Worm (Caenorhabditis elegans) whole organism, midembryonic: Measurements from ENCODE around the gene Y56A3A.33.

Experiments
- T22C8.4 ChIP-seq: fragments of 200-800 bp; sonication (Bioruptor generic); IDR thresholded peaks from 2 replicates; pipeline ENCODE4 v1.3.6; 2022; ENCODE audit warnings: missing genetic modification characterization, missing compliant biosample characterization
- cog-1 ChIP-seq: sonication (generic microtip); optimal IDR thresholded peaks from 2 replicates; lab custom pipeline; 2016; ENCODE audit warnings: missing genetic modification characterization, missing compliant biosample characterization
- flt-1 ChIP-seq: fragments of 200-800 bp; sonication (Bioruptor generic); IDR thresholded peaks from 2 replicates; pipeline ENCODE4 v1.3.6; 2022; ENCODE audit warnings: missing genetic modification characterization, missing compliant biosample characterization
- klf-2 ChIP-seq: fragments of 200-800 bp; sonication (Bioruptor generic); conservative IDR thresholded peaks from 2 replicates; pipeline ENCODE4 v1.3.6; 2022; ENCODE audit warnings: missing genetic modification reagents, missing genetic modification characterization, missing compliant biosample characterization
- med-1 ChIP-seq: sonication (generic microtip); optimal IDR thresholded peaks from 2 replicates; lab custom pipeline; 2017; ENCODE audit warnings: missing genetic modification characterization, mild to moderate bottlenecking, missing compliant biosample characterization, antibody characterized with exemption, missing genetic modification reagents; ENCODE audit not compliant: insufficient read depth
- ref-1 ChIP-seq: fragments of 200-800 bp; sonication (Bioruptor generic); conservative IDR thresholded peaks from 2 replicates; pipeline ENCODE4 v1.3.6; 2022; ENCODE audit warnings: missing genetic modification reagents, missing genetic modification characterization, missing compliant biosample characterization
- tab-1 ChIP-seq: fragments of 200-800 bp; sonication (Bioruptor generic); IDR thresholded peaks from 2 replicates; pipeline ENCODE4 v1.3.6; 2022; ENCODE audit warnings: missing genetic modification characterization, missing compliant biosample characterization
- ztf-23 ChIP-seq: fragments of 200-800 bp; sonication (Bioruptor generic); IDR thresholded peaks from 2 replicates; pipeline ENCODE4 v1.3.6; 2022; ENCODE audit warnings: missing genetic modification reagents, missing genetic modification characterization, missing compliant biosample characterization
- ztf-29 ChIP-seq: fragments of 200-800 bp; sonication (Bioruptor generic); IDR thresholded peaks from 2 replicates; pipeline ENCODE4 v1.3.6; 2022; ENCODE audit warnings: missing genetic modification reagents, missing genetic modification characterization, missing compliant biosample characterization

The Y56A3A.33 gene

DNA sequence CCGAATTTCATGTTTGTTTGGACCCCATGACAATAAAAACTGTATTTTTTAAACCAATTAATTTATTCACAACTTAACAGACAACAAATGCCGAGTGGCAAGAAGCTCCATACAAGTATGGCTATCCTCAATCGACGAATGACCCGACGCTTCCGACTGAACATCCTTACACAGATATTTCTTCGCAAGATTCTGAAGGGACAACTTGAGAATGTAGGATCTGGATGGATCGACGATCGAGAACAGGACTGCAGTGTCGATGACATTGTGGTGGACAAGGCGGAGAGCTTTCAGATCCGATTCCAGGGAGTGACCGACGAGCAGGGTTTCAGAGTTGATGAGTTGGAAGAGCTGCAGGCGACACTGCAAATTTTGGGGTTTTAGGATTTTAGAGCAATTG lies 3.2 kb downstream of the Y56A3A.33 start:
- TF ChIP-seq klf-2 (GFP tag; lab: Robert Waterston, UW) (no peak), cog-1 (tag; lab: Kevin White, UChicago) (no peak), ztf-29 (GFP tag; lab: Robert Waterston, UW) (no peak), flt-1 (GFP tag; lab: Robert Waterston, UW) (no peak), ztf-23 (GFP tag; lab: Robert Waterston, UW) (no peak), tab-1 (GFP tag; lab: Robert Waterston, UW) (no peak), T22C8.4 (GFP tag; lab: Robert Waterston, UW) (no peak), ref-1 (GFP tag; lab: Robert Waterston, UW) (no peak), med-1 (GFP tag; lab: Kevin White, UChicago) (no peak)

DNA sequence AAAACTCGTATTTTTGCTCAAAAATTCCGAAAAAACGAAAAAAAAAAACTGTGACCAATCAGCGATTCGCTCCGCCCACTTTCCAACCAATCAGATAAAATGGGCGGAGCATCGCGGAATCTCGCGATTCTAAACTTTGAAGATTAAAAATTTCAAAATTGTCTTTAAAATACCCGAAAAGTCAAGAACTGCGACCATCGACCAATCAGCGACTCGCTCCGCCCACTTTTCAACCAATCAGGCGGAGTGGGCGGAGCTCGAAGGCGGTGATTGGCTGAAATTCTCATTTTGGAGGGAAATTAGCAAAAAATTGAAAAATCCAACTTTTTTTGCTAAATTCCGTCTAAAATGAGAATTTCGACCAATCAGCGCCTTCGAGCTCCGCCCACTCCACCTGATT lies 7.0 kb downstream of the Y56A3A.33 start:
- TF ChIP-seq ztf-23 (GFP tag; lab: Robert Waterston, UW) (no peak), ref-1 (GFP tag; lab: Robert Waterston, UW) (no peak), cog-1 (tag; lab: Kevin White, UChicago) (no peak), tab-1 (GFP tag; lab: Robert Waterston, UW) (no peak), ztf-29 (GFP tag; lab: Robert Waterston, UW) (no peak)

ce11 chrIII:11991654-11992292 lies 11.0 kb downstream of the Y56A3A.33 start:
- TF ChIP-seq klf-2 (GFP tag; lab: Robert Waterston, UW): no peak
- TF ChIP-seq flt-1 (GFP tag; lab: Robert Waterston, UW): no peak
- TF ChIP-seq ref-1 (GFP tag; lab: Robert Waterston, UW): no peak
- no peak for TF ChIP-seq med-1 (GFP tag; lab: Kevin White, UChicago)
- TF ChIP-seq ztf-23 (GFP tag; lab: Robert Waterston, UW): no peak
- no peak for TF ChIP-seq cog-1 (tag; lab: Kevin White, UChicago)
- no peak for TF ChIP-seq ztf-29 (GFP tag; lab: Robert Waterston, UW)

- TF ChIP-seq med-1 (GFP tag; lab: Kevin White, UChicago): no peak
- TF ChIP-seq cog-1 (tag; lab: Kevin White, UChicago): no peak
Observed at ce11 chrIII:11989823-11990222, 12.9 kb downstream of the Y56A3A.33 start, which contains the start of gene wah-1. wah-1 (plus strand) TSS chrIII:11990167.

- TF ChIP-seq ref-1 (GFP tag; lab: Robert Waterston, UW) (no peak), cog-1 (tag; lab: Kevin White, UChicago) (no peak), T22C8.4 (GFP tag; lab: Robert Waterston, UW) (no peak), tab-1 (GFP tag; lab: Robert Waterston, UW) (no peak), ztf-23 (GFP tag; lab: Robert Waterston, UW) (no peak), flt-1 (GFP tag; lab: Robert Waterston, UW) (no peak), med-1 (GFP tag; lab: Kevin White, UChicago) (no peak), klf-2 (GFP tag; lab: Robert Waterston, UW) (no peak), ztf-29 (GFP tag; lab: Robert Waterston, UW) (no peak)
Observed at ce11 chrIII:11985066-11985465, 17.7 kb downstream of the Y56A3A.33 start.

- no peak for TF ChIP-seq T22C8.4 (GFP tag; lab: Robert Waterston, UW)
- no peak for TF ChIP-seq ref-1 (GFP tag; lab: Robert Waterston, UW)
- TF ChIP-seq ztf-29 (GFP tag; lab: Robert Waterston, UW): no peak
- TF ChIP-seq ztf-23 (GFP tag; lab: Robert Waterston, UW): no peak
- TF ChIP-seq cog-1 (tag; lab: Kevin White, UChicago): no peak
- no peak for TF ChIP-seq tab-1 (GFP tag; lab: Robert Waterston, UW)
- TF ChIP-seq med-1 (GFP tag; lab: Kevin White, UChicago): no peak
- TF ChIP-seq flt-1 (GFP tag; lab: Robert Waterston, UW): no peak
- no peak for TF ChIP-seq klf-2 (GFP tag; lab: Robert Waterston, UW)
Observed at ce11 chrIII:11982474-11982873, 20.3 kb downstream of the Y56A3A.33 start.

DNA sequence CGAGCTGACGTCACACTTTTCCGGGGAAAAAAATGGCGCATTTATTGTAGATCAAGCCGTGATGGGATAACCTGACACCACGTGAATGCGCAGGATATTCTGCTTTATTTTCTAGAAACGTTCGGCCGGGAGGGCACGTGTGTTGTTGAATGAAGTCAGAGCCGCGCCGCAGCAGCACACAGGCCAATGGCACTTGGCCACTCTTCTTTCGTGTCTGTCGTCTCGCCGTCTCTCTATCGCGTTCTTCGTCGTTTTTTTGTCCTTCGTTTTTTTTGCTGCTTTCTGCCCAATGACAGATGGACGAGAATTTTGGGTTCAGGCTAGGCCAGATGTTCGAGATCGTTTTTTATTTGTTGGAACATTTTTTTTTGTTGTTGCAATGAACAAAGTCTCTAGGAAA lies 21.2 kb downstream of the Y56A3A.33 start:
- TF ChIP-seq ztf-29 (GFP tag; lab: Robert Waterston, UW): no peak
- no peak for TF ChIP-seq T22C8.4 (GFP tag; lab: Robert Waterston, UW)

ce11 chrIII:11980743-11981142 lies 22.0 kb downstream of the Y56A3A.33 start:
- TF ChIP-seq klf-2 (GFP tag; lab: Robert Waterston, UW) (no peak), T22C8.4 (GFP tag; lab: Robert Waterston, UW) (no peak)

- no peak for TF ChIP-seq cog-1 (tag; lab: Kevin White, UChicago)
- no peak for TF ChIP-seq klf-2 (GFP tag; lab: Robert Waterston, UW)
- TF ChIP-seq ztf-29 (GFP tag; lab: Robert Waterston, UW): no peak
- TF ChIP-seq ref-1 (GFP tag; lab: Robert Waterston, UW): no peak
- TF ChIP-seq med-1 (GFP tag; lab: Kevin White, UChicago): no peak
- TF ChIP-seq ztf-23 (GFP tag; lab: Robert Waterston, UW): no peak
- no peak for TF ChIP-seq T22C8.4 (GFP tag; lab: Robert Waterston, UW)
- no peak for TF ChIP-seq tab-1 (GFP tag; lab: Robert Waterston, UW)
Observed at ce11 chrIII:11978742-11979141, 24.0 kb downstream of the Y56A3A.33 start, which contains the start of gene Y56A3A.30. Y56A3A.30 (minus strand) TSS chrIII:11979065.

- no peak for TF ChIP-seq tab-1 (GFP tag; lab: Robert Waterston, UW)
Observed at ce11 chrIII:11974414-11974813, 28.3 kb downstream of the Y56A3A.33 start, which contains the start of gene Y56A3A.31. Y56A3A.31 (plus strand) TSS chrIII:11974477.
